Fruit fly (Drosophila melanogaster) ovary, adult (tissue): ENCODE results near the gene CG5139.

Experiments
- CG17801 ChIP-seq: fragments of 200-800 bp; optimal IDR thresholded peaks from 2 replicates; lab custom pipeline; 2019; ENCODE audit warnings: missing biosample characterization, mild to moderate bottlenecking, missing genetic modification characterization, moderate library complexity; ENCODE audit not compliant: partially characterized antibody

CG5139 gene

DNA sequence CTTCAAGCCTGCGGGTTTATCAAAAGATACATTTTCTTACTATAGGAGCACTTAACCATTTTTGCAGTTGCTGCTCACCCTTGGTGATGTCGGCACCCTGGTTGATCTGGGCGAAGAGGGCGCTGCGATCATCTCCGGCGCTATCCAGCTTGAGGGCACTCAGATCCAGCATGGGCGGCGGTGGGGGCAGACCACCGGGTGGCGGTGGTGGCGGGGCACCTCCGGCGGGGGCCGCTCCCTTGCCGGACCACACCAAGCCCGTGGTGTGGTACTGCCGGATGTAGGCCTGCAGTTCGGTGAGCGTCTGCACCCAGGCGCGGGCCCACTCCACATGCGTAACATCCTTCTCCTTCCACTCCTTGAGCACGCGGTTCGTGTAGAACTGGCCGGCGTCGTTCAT, 46.4 kb downstream of the CG5139 start:
- TF ChIP-seq CG17801 (GFP tag; lab: Kevin White, UChicago) = no peak

DNA sequence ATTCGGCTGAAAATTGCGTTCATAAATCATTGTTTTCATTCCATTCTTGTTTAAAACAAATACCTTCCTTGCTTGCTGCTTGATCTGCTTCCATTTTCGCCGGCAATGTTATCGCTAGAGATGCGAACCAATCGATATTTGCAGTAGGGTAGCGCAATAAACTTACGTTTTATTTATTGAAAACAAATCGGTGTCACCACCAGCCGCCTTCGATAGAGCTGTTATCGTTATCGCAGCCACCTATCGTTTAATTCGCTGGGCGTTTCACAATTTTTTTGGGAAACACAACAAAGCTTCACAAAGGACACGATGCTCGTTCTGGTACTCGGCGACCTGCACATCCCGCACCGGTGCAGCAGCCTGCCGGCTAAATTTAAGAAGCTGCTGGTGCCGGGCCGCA, 48.5 kb downstream of the CG5139 start, which contains the start of the genes Tfb4 and Vps29:
TSS of gene Tfb4 (minus strand) at position 124 of the 400 bp plus-strand sequence.
TSS of gene Vps29 (plus strand) at position 213 of the 400 bp plus-strand sequence.
- TF ChIP-seq CG17801 (GFP tag; lab: Kevin White, UChicago) = peak; percentile 62
